Fruit fly (Drosophila melanogaster) whole organism, embryonic: Measurements from ENCODE around the gene BOD1.

Experiments
- Atf3 ChIP-seq: fragments of 200-800 bp; sonication (Bioruptor generic); optimal IDR thresholded peaks from 3 replicates; lab custom pipeline; 2016; ENCODE audit warnings: missing biosample characterization, missing genetic modification characterization
- Blimp-1 ChIP-seq: fragments of 200-800 bp; sonication (Bioruptor generic); optimal IDR thresholded peaks from 3 replicates; lab custom pipeline; 2018; ENCODE audit warnings: missing biosample characterization, missing genetic modification characterization, mild to moderate bottlenecking, moderate library complexity, missing genetic modification reagents
- CG10431 ChIP-seq: fragments of 200-800 bp; sonication (Bioruptor generic); optimal IDR thresholded peaks from 3 replicates; lab custom pipeline; 2018; ENCODE audit warnings: missing biosample characterization, mild to moderate bottlenecking, missing genetic modification characterization
- CG10959 ChIP-seq: fragments of 200-800 bp; sonication (Bioruptor generic); IDR thresholded peaks from 2 replicates; pipeline ENCODE4 v1.3.6; 2022; ENCODE audit warnings: missing biosample characterization, missing genetic modification characterization
- CG11504 ChIP-seq: fragments of 200-800 bp; sonication (Bioruptor generic); optimal IDR thresholded peaks from 3 replicates; lab custom pipeline; 2019; ENCODE audit warnings: missing biosample characterization, mild to moderate bottlenecking, missing genetic modification characterization, moderate library complexity
- CG13296 ChIP-seq: fragments of 200-800 bp; sonication (Bioruptor generic); optimal IDR thresholded peaks from 3 replicates; lab custom pipeline; 2018; ENCODE audit warnings: missing biosample characterization, mild to moderate bottlenecking, missing genetic modification characterization
- CG13624 ChIP-seq: fragments of 200-800 bp; sonication (Bioruptor generic); optimal IDR thresholded peaks from 2 replicates; lab custom pipeline; 2016; ENCODE audit warnings: missing biosample characterization, missing genetic modification characterization
- CG17359 ChIP-seq: fragments of 200-800 bp; sonication (Bioruptor generic); optimal IDR thresholded peaks from 3 replicates; lab custom pipeline; 2018; ENCODE audit warnings: missing biosample characterization, mild to moderate bottlenecking, missing genetic modification characterization, moderate library complexity
- CG17612 ChIP-seq: fragments of 200-800 bp; sonication (Bioruptor generic); IDR thresholded peaks from 2 replicates; pipeline ENCODE4 v1.3.6; 2022; ENCODE audit warnings: missing biosample characterization, missing genetic modification characterization
- CG2129 ChIP-seq: fragments of 200-800 bp; sonication (Bioruptor generic); IDR thresholded peaks from 2 replicates; pipeline ENCODE4 v1.3.6; 2022; ENCODE audit warnings: missing biosample characterization, missing genetic modification characterization; ENCODE audit not compliant: partially characterized antibody
- CG2202 ChIP-seq: fragments of 200-800 bp; sonication (Bioruptor generic); optimal IDR thresholded peaks from 2 replicates; lab custom pipeline; 2018; ENCODE audit warnings: missing biosample characterization, mild to moderate bottlenecking, missing genetic modification characterization
- CG31441 ChIP-seq: fragments of 200-800 bp; sonication (Bioruptor generic); IDR thresholded peaks from 2 replicates; pipeline ENCODE4 v1.3.6; 2022; ENCODE audit warnings: missing biosample characterization, missing genetic modification characterization
- CG33557 ChIP-seq: fragments of 200-800 bp; sonication (Bioruptor generic); optimal IDR thresholded peaks from 2 replicates; lab custom pipeline; 2019; ENCODE audit warnings: missing biosample characterization, mild to moderate bottlenecking, missing genetic modification characterization, moderate library complexity
- CG4282 ChIP-seq: fragments of 200-800 bp; sonication (Bioruptor generic); optimal IDR thresholded peaks from 2 replicates; lab custom pipeline; 2016; ENCODE audit warnings: missing biosample characterization, missing genetic modification characterization
- CG4328 ChIP-seq: fragments of 200-800 bp; sonication (Bioruptor generic); optimal IDR thresholded peaks from 3 replicates; lab custom pipeline; 2017; ENCODE audit warnings: missing biosample characterization, missing genetic modification reagents, missing genetic modification characterization
- CG4707 ChIP-seq: fragments of 200-800 bp; sonication (Bioruptor generic); optimal IDR thresholded peaks from 2 replicates; lab custom pipeline; 2018; ENCODE audit warnings: missing biosample characterization, mild to moderate bottlenecking, missing genetic modification characterization, moderate library complexity
- CG6175 ChIP-seq: fragments of 200-800 bp; sonication (Bioruptor generic); IDR thresholded peaks from 3 replicates; pipeline ENCODE4 v1.3.6; 2022; ENCODE audit warnings: missing biosample characterization, missing genetic modification characterization
- CG8359 ChIP-seq: fragments of 200-800 bp; sonication (Bioruptor generic); optimal IDR thresholded peaks from 2 replicates; lab custom pipeline; 2017; ENCODE audit warnings: missing biosample characterization, mild to moderate bottlenecking, missing genetic modification characterization, borderline replicate concordance
- CG8478 ChIP-seq: fragments of >200 bp; optimal IDR thresholded peaks from 2 replicates; lab custom pipeline; 2018
- CG9727 ChIP-seq: fragments of 200-800 bp; sonication (Bioruptor generic); optimal IDR thresholded peaks from 3 replicates; lab custom pipeline; 2017; ENCODE audit warnings: missing biosample characterization, mild to moderate bottlenecking, missing genetic modification characterization
- CG9876 ChIP-seq: fragments of 200-800 bp; sonication (Bioruptor generic); optimal IDR thresholded peaks from 2 replicates; lab custom pipeline; 2016; ENCODE audit warnings: missing biosample characterization, missing genetic modification characterization
- Chrac-16 ChIP-seq: fragments of 200-800 bp; sonication (Bioruptor generic); optimal IDR thresholded peaks from 3 replicates; lab custom pipeline; 2016; ENCODE audit warnings: missing biosample characterization, missing genetic modification characterization
- Dad ChIP-seq: fragments of 200-800 bp; sonication (Bioruptor generic); optimal IDR thresholded peaks from 3 replicates; lab custom pipeline; 2016; ENCODE audit warnings: missing biosample characterization, missing genetic modification characterization
- E2f1 ChIP-seq: fragments of 200-800 bp; sonication (Bioruptor generic); IDR thresholded peaks from 2 replicates; pipeline ENCODE4 v1.3.6; 2022; ENCODE audit warnings: missing biosample characterization, missing genetic modification characterization
- Elba2 ChIP-seq: fragments of 200-800 bp; sonication (Bioruptor generic); optimal IDR thresholded peaks from 3 replicates; lab custom pipeline; 2016; ENCODE audit warnings: missing biosample characterization, missing genetic modification characterization
- HLH54F ChIP-seq: fragments of 200-800 bp; sonication (Bioruptor generic); optimal IDR thresholded peaks from 3 replicates; lab custom pipeline; 2016; ENCODE audit warnings: missing biosample characterization, missing genetic modification characterization
- Lim3 ChIP-seq: fragments of 200-800 bp; sonication (Bioruptor generic); IDR thresholded peaks from 2 replicates; pipeline ENCODE4 v1.3.6; 2022; ENCODE audit warnings: missing biosample characterization, missing genetic modification characterization
- Max ChIP-seq: fragments of 200-800 bp; sonication (Bioruptor generic); optimal IDR thresholded peaks from 2 replicates; lab custom pipeline; 2016; ENCODE audit warnings: missing biosample characterization, mild to moderate bottlenecking, missing genetic modification characterization
- Meics ChIP-seq: fragments of 200-800 bp; sonication (Bioruptor generic); optimal IDR thresholded peaks from 2 replicates; lab custom pipeline; 2017; ENCODE audit warnings: missing biosample characterization, mild to moderate bottlenecking, missing genetic modification characterization
- NK7.1 ChIP-seq: fragments of 200-800 bp; sonication (Bioruptor generic); optimal IDR thresholded peaks from 3 replicates; lab custom pipeline; 2016; ENCODE audit warnings: missing biosample characterization, missing genetic modification characterization
- Nf-YC ChIP-seq: fragments of 200-800 bp; optimal IDR thresholded peaks from 3 replicates; lab custom pipeline; 2019; ENCODE audit warnings: missing biosample characterization, mild to moderate bottlenecking, missing genetic modification characterization, moderate library complexity
- Ravus ChIP-seq: fragments of 200-800 bp; sonication (Bioruptor generic); IDR thresholded peaks from 2 replicates; pipeline ENCODE4 v1.3.6; 2022; ENCODE audit warnings: missing biosample characterization, missing genetic modification characterization
- Rfx ChIP-seq: fragments of 200-800 bp; sonication (Bioruptor generic); IDR thresholded peaks from 2 replicates; pipeline ENCODE4 v1.3.6; 2022; ENCODE audit warnings: missing biosample characterization, missing genetic modification characterization
- ara ChIP-seq: fragments of 200-800 bp; sonication (Bioruptor generic); IDR thresholded peaks from 2 replicates; pipeline ENCODE4 v1.3.6; 2022; ENCODE audit warnings: missing biosample characterization, missing genetic modification characterization
- ato ChIP-seq: fragments of 200-800 bp; sonication (Bioruptor generic); IDR thresholded peaks from 2 replicates; pipeline ENCODE4 v1.3.6; 2022; ENCODE audit warnings: missing biosample characterization, missing genetic modification characterization; ENCODE audit not compliant: partially characterized antibody
- cad ChIP-seq: fragments of >200 bp; optimal IDR thresholded peaks from 2 replicates; lab custom pipeline; 2017; ENCODE audit warnings: missing biosample characterization, missing genetic modification characterization
- chm ChIP-seq: fragments of 200-800 bp; sonication (Bioruptor generic); IDR thresholded peaks from 2 replicates; pipeline ENCODE4 v1.3.6; 2022; ENCODE audit warnings: missing biosample characterization, missing genetic modification characterization
- dan ChIP-seq: fragments of 200-800 bp; sonication (Bioruptor generic); IDR thresholded peaks from 2 replicates; pipeline ENCODE4 v1.3.6; 2022; ENCODE audit warnings: missing biosample characterization, missing genetic modification characterization
- dmrt99B ChIP-seq: fragments of 200-800 bp; sonication (Bioruptor generic); optimal IDR thresholded peaks from 2 replicates; lab custom pipeline; 2018; ENCODE audit warnings: missing biosample characterization, mild to moderate bottlenecking, missing genetic modification characterization, moderate library complexity
- grau ChIP-seq: fragments of 200-800 bp; optimal IDR thresholded peaks from 3 replicates; lab custom pipeline; 2019; ENCODE audit warnings: missing biosample characterization, mild to moderate bottlenecking, missing genetic modification characterization, moderate library complexity
- hbn ChIP-seq: fragments of 200-800 bp; sonication (Bioruptor generic); IDR thresholded peaks from 2 replicates; pipeline ENCODE4 v1.3.6; 2022; ENCODE audit warnings: missing biosample characterization, missing genetic modification characterization; ENCODE audit not compliant: partially characterized antibody
- jigr1 ChIP-seq: fragments of 200-800 bp; sonication (Bioruptor generic); IDR thresholded peaks from 3 replicates; pipeline ENCODE4 v1.3.6; 2022; ENCODE audit warnings: missing biosample characterization, missing genetic modification characterization
- kay ChIP-seq: fragments of 200-800 bp; sonication (Bioruptor generic); optimal IDR thresholded peaks from 2 replicates; lab custom pipeline; 2016; ENCODE audit warnings: missing biosample characterization, missing genetic modification characterization
- nerfin-2 ChIP-seq: fragments of 200-800 bp; sonication (Bioruptor generic); IDR thresholded peaks from 2 replicates; pipeline ENCODE4 v1.3.6; 2022; ENCODE audit warnings: missing biosample characterization, missing genetic modification characterization; ENCODE audit not compliant: partially characterized antibody
- oc ChIP-seq: fragments of 200-800 bp; sonication (Bioruptor generic); optimal IDR thresholded peaks from 2 replicates; lab custom pipeline; 2018; ENCODE audit warnings: missing biosample characterization, mild to moderate bottlenecking, missing genetic modification characterization, moderate library complexity
- phol ChIP-seq: fragments of 200-800 bp; sonication (Bioruptor generic); optimal IDR thresholded peaks from 3 replicates; lab custom pipeline; 2018; ENCODE audit warnings: missing biosample characterization, mild to moderate bottlenecking, missing genetic modification characterization, moderate library complexity
- pum ChIP-seq: fragments of 200-800 bp; sonication (Bioruptor generic); optimal IDR thresholded peaks from 2 replicates; lab custom pipeline; 2016; ENCODE audit warnings: missing biosample characterization, missing genetic modification characterization
- slbo ChIP-seq: fragments of 200-800 bp; sonication (Bioruptor generic); IDR thresholded peaks from 2 replicates; pipeline ENCODE4 v1.3.6; 2022; ENCODE audit warnings: missing biosample characterization, missing genetic modification characterization
- sr ChIP-seq: fragments of 200-800 bp; sonication (Bioruptor generic); IDR thresholded peaks from 3 replicates; pipeline ENCODE4 v1.3.6; 2022; ENCODE audit warnings: missing biosample characterization, missing genetic modification characterization
- trem ChIP-seq: fragments of 200-800 bp; optimal IDR thresholded peaks from 3 replicates; lab custom pipeline; 2019; ENCODE audit warnings: missing biosample characterization, mild to moderate bottlenecking, missing genetic modification characterization, moderate library complexity
- unc-4 ChIP-seq: fragments of 200-800 bp; sonication (Bioruptor generic); IDR thresholded peaks from 2 replicates; pipeline ENCODE4 v1.3.6; 2022; ENCODE audit warnings: missing biosample characterization, missing genetic modification characterization; ENCODE audit not compliant: partially characterized antibody

BOD1 gene

dm6 chr3R:27946555-27947204 is 8.6 kb downstream of the BOD1 start (continued):
- TF ChIP-seq CG2202 (tag; lab: Kevin White, UChicago) (peak; percentile 32), CG33557 (GFP tag; lab: Kevin White, UChicago) (peak; percentile 77), CG8478 (lab: Kevin White, UChicago) (no peak), phol (tag; lab: Kevin White, UChicago) (no peak), CG4282 (GFP tag; lab: Kevin White, UChicago) (no peak), Max (no peak), ato (no peak), CG13296 (peak; percentile 44), slbo (no peak), CG10959 (GFP tag; lab: Robert Waterston, UW) (no peak), ara (0 out of 2 replicates have a peak, but pooled peaks have one; percentile 38), unc-4 (GFP tag; lab: Robert Waterston, UW) (no peak), nerfin-2 (no peak), CG6175 (no peak), CG4707 (GFP tag; lab: Kevin White, UChicago) (no peak), CG9876 (GFP tag; lab: Kevin White, UChicago) (no peak), NK7.1 (GFP tag; lab: Kevin White, UChicago) (no peak), hbn (GFP tag; lab: Robert Waterston, UW) (no peak), CG8359 (GFP tag; lab: Kevin White, UChicago) (no peak), Blimp-1 (GFP tag; lab: Kevin White, UChicago) (no peak), CG9727 (GFP tag; lab: Kevin White, UChicago) (no peak), pum (GFP tag; lab: Kevin White, UChicago) (no peak), chm (no peak), Lim3 (no peak), Nf-YC (tag; lab: Kevin White, UChicago) (no peak), CG17359 (tag; lab: Kevin White, UChicago) (no peak), dan (no peak), HLH54F (no peak), CG11504 (tag; lab: Kevin White, UChicago) (no peak), cad (GFP tag; lab: Kevin White, UChicago) (no peak), Meics (GFP tag; lab: Kevin White, UChicago) (no peak), CG2129 (GFP tag; lab: Robert Waterston, UW) (no peak), E2f1 (GFP tag; lab: Robert Waterston, UW) (no peak), CG13624 (GFP tag; lab: Kevin White, UChicago) (no peak), oc (tag; lab: Kevin White, UChicago) (no peak), Rfx (GFP tag; lab: Robert Waterston, UW) (0 out of 2 replicates have a peak, but pooled peaks have one; percentile 32), CG17612 (GFP tag; lab: Robert Waterston, UW) (no peak), Chrac-16 (GFP tag; lab: Kevin White, UChicago) (no peak), trem (no peak), jigr1 (GFP tag; lab: Robert Waterston, UW) (no peak), kay (no peak), CG31441 (GFP tag; lab: Robert Waterston, UW) (0 out of 2 replicates have a peak, but pooled peaks have one; percentile 12), CG10431 (GFP tag; lab: Kevin White, UChicago) (peak; percentile 49), Dad (GFP tag; lab: Kevin White, UChicago) (no peak), Elba2 (GFP tag; lab: Kevin White, UChicago) (no peak), Atf3 (GFP tag; lab: Kevin White, UChicago) (no peak), sr (GFP tag; lab: Robert Waterston, UW) (no peak), grau (no peak), dmrt99B (tag; lab: Kevin White, UChicago) (no peak), Ravus (GFP tag; lab: Robert Waterston, UW) (no peak), CG4328 (GFP tag; lab: Kevin White, UChicago) (peak; percentile 45)
